Comparison of ENCODE assay signal across 3 worm cellular contexts in the genomic region with DNA sequence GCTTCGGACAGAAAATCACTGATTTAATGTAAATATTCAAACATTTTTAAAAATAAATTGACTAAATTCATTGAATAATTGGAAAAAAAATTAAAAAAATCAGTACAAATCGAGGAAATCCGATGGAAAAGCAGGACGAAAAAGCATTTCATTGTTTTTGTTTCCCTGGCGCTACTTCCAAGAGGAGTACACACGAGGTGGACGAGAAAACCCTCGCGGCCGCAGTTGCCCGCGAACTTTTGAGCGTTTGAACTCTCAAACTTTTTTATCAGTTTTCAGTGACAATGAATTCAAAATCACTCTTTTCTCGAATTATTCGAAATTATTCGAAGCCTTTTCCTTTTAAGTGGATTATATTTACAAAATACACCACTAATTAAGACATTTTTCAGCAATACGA.
TF ChIP-seq lines count a peak whose summit lies in the region.

A gene (plus strand): TSS at position 393 of the 400 bp plus-strand sequence.

TF ChIP-seq in whole organism, L1 larva, 84 proteins besides CTCF, POLR2A, EP300 and RAD21 (continued from another document and continues in another):
- TF ChIP-seq unc-130 (tag; optimal IDR thresholded peaks at IDR 0.05; lab: Kevin White, UChicago) = peak; percentile 57
- TF ChIP-seq fos-1 (tag; optimal IDR thresholded peaks at IDR 0.05; lab: Kevin White, UChicago) = no peak
- TF ChIP-seq ceh-88 (GFP tag; IDR thresholded peaks at IDR 0.05; lab: Robert Waterston, UW) = peak; percentile 39; the same call in 1 of the 2 replicates
- TF ChIP-seq lin-35 (GFP tag; optimal IDR thresholded peaks at IDR 0.05; lab: Kevin White, UChicago) = peak; percentile 89 to 93
- peak; percentile 84 for TF ChIP-seq nhr-19 (GFP tag; conservative IDR thresholded peaks at IDR 0.05; lab: Robert Waterston, UW)
- TF ChIP-seq nhr-20 (tag; optimal IDR thresholded peaks at IDR 0.05; lab: Kevin White, UChicago) = peak; percentile 89
- TF ChIP-seq egl-27 (tag; optimal IDR thresholded peaks at IDR 0.05; lab: Kevin White, UChicago) = no peak
- TF ChIP-seq zip-4 (GFP tag; optimal IDR thresholded peaks at IDR 0.05; lab: Kevin White, UChicago) = peak; percentile 34
- peak; percentile 62 for TF ChIP-seq sup-37 (GFP tag; optimal IDR thresholded peaks at IDR 0.05; lab: Kevin White, UChicago)
- TF ChIP-seq hpl-2 (GFP tag; optimal IDR thresholded peaks at IDR 0.05; lab: Kevin White, UChicago) = no peak
- TF ChIP-seq blmp-1 (tag; optimal IDR thresholded peaks at IDR 0.05; lab: Kevin White, UChicago) = peak; percentile 61
- TF ChIP-seq nhr-237 (tag; optimal IDR thresholded peaks at IDR 0.05; lab: Kevin White, UChicago) = no peak
- peak; percentile 60 for TF ChIP-seq C16A3.4 (tag; optimal IDR thresholded peaks at IDR 0.05; lab: Kevin White, UChicago)
- peak; percentile 87 for TF ChIP-seq pax-3 (tag; optimal IDR thresholded peaks at IDR 0.05; lab: Kevin White, UChicago)
- TF ChIP-seq lir-3 (tag; optimal IDR thresholded peaks at IDR 0.05; lab: Kevin White, UChicago; ENCODE audit: poor library complexity) = peak; percentile 97
- peak; percentile 79 for TF ChIP-seq egl-13 (tag; optimal IDR thresholded peaks at IDR 0.05; lab: Kevin White, UChicago)
- TF ChIP-seq dsc-1 (tag; optimal IDR thresholded peaks at IDR 0.05; lab: Kevin White, UChicago) = peak; percentile 84
- TF ChIP-seq mdl-1 (tag; optimal IDR thresholded peaks at IDR 0.05; lab: Kevin White, UChicago) = peak in 1 of 2 experiments; percentile 67
- TF ChIP-seq fkh-4 (tag; optimal IDR thresholded peaks at IDR 0.05; lab: Kevin White, UChicago; ENCODE audit: borderline replicate concordance) = peak; percentile 77
- no peak for TF ChIP-seq unc-62 (GFP tag; optimal IDR thresholded peaks at IDR 0.05; lab: Kevin White, UChicago)
- TF ChIP-seq hlh-17 (GFP tag; optimal IDR thresholded peaks at IDR 0.05; lab: Kevin White, UChicago; ENCODE audit: borderline replicate concordance) = no peak
- no peak for TF ChIP-seq nhr-28 (tag; optimal IDR thresholded peaks at IDR 0.05; lab: Kevin White, UChicago)
- peak; percentile 89 to 94 (median 93) for TF ChIP-seq dpl-1 (GFP tag; optimal IDR thresholded peaks at IDR 0.05; lab: Kevin White, UChicago)
- TF ChIP-seq fkh-8 (tag; optimal IDR thresholded peaks at IDR 0.05; lab: Kevin White, UChicago) = peak; percentile 74
- peak; percentile 87 for TF ChIP-seq ceh-90 (tag; optimal IDR thresholded peaks at IDR 0.05; lab: Kevin White, UChicago)
- TF ChIP-seq unc-30 (tag; optimal IDR thresholded peaks at IDR 0.05; lab: Kevin White, UChicago) = no peak
- TF ChIP-seq C34B4.2 (tag; optimal IDR thresholded peaks at IDR 0.05; lab: Kevin White, UChicago) = no peak
- TF ChIP-seq mep-1 (tag; optimal IDR thresholded peaks at IDR 0.05; lab: Kevin White, UChicago) = peak; percentile 67
- TF ChIP-seq snpc-4 (tag; optimal IDR thresholded peaks at IDR 0.05; lab: Kevin White, UChicago) = peak; percentile 7
- TF ChIP-seq ceh-63 (GFP tag; optimal IDR thresholded peaks at IDR 0.05; lab: Kevin White, UChicago) = no peak
- peak; percentile 83 for TF ChIP-seq swsn-7 (tag; optimal IDR thresholded peaks at IDR 0.05; lab: Kevin White, UChicago)
- TF ChIP-seq aha-1 (tag; optimal IDR thresholded peaks at IDR 0.05; lab: Kevin White, UChicago) = no peak
- no peak for TF ChIP-seq ama-1 (optimal IDR thresholded peaks at IDR 0.05; lab: Kevin White, UChicago)
- peak; percentile 34 for TF ChIP-seq nhr-77 (tag; optimal IDR thresholded peaks at IDR 0.05; lab: Kevin White, UChicago)
- peak; percentile 66 for TF ChIP-seq unc-98 (GFP tag; IDR thresholded peaks at IDR 0.05; lab: Robert Waterston, UW)
- peak; percentile 77 to 85 for TF ChIP-seq lsy-2 (tag; optimal IDR thresholded peaks at IDR 0.05; lab: Kevin White, UChicago)
- peak; percentile 65 for TF ChIP-seq lin-13 (GFP tag; optimal IDR thresholded peaks at IDR 0.05; lab: Kevin White, UChicago)
- TF ChIP-seq snu-23 (GFP tag; optimal IDR thresholded peaks at IDR 0.05; lab: Kevin White, UChicago) = peak; percentile 87
- peak; percentile 90 for TF ChIP-seq tbx-2 (tag; optimal IDR thresholded peaks at IDR 0.05; lab: Kevin White, UChicago)
- peak; percentile 37 for TF ChIP-seq lin-39 (tag; optimal IDR thresholded peaks at IDR 0.05; lab: Kevin White, UChicago)
- TF ChIP-seq ztf-11 (tag; optimal IDR thresholded peaks at IDR 0.05; lab: Kevin White, UChicago) = peak in 1 of 2 experiments; percentile 89

TF ChIP-seq in whole organism, L3 larva, 47 proteins besides CTCF, POLR2A, EP300 and RAD21 (continued from another document):
- no peak for TF ChIP-seq unc-62 (GFP tag; optimal IDR thresholded peaks at IDR 0.05; lab: Kevin White, UChicago)
- TF ChIP-seq nhr-67 (tag; optimal IDR thresholded peaks at IDR 0.05; lab: Kevin White, UChicago) = no peak
- TF ChIP-seq ama-1 (optimal IDR thresholded peaks at IDR 0.05; lab: Kevin White, UChicago) = no peak
- peak; percentile 13 for TF ChIP-seq ceh-28 (tag; optimal IDR thresholded peaks at IDR 0.05; lab: Kevin White, UChicago)
- TF ChIP-seq nhr-25 (tag; optimal IDR thresholded peaks at IDR 0.05; lab: Kevin White, UChicago) = peak; percentile 60
- TF ChIP-seq ceh-82 (tag; optimal IDR thresholded peaks at IDR 0.05; lab: Kevin White, UChicago) = no peak
- no peak for TF ChIP-seq mml-1 (tag; optimal IDR thresholded peaks at IDR 0.05; lab: Kevin White, UChicago)
- TF ChIP-seq egl-5 (tag; optimal IDR thresholded peaks at IDR 0.05; lab: Kevin White, UChicago) = peak; percentile 56
- TF ChIP-seq eor-1 (tag; optimal IDR thresholded peaks at IDR 0.05; lab: Kevin White, UChicago) = no peak
- TF ChIP-seq hmg-11 (tag; optimal IDR thresholded peaks at IDR 0.05; lab: Kevin White, UChicago) = peak; percentile 36
- peak; percentile 41 for TF ChIP-seq R02D3.7 (tag; optimal IDR thresholded peaks at IDR 0.05; lab: Kevin White, UChicago)
- no peak for TF ChIP-seq aly-2 (tag; optimal IDR thresholded peaks at IDR 0.05; lab: Kevin White, UChicago)
- peak; percentile 18 for TF ChIP-seq lin-39 (tag; optimal IDR thresholded peaks at IDR 0.05; lab: Kevin White, UChicago)
- no peak for TF ChIP-seq daf-12 (tag; optimal IDR thresholded peaks at IDR 0.05; lab: Kevin White, UChicago)

TF ChIP-seq in whole organism, young adult, 124 proteins besides CTCF, POLR2A, EP300 and RAD21 (continued from another document and continues in another):
- TF ChIP-seq rec-8 (tag; optimal IDR thresholded peaks at IDR 0.05; lab: Kevin White, UChicago) (peak; percentile 47 to 61), sptf-2 (GFP tag; optimal IDR thresholded peaks at IDR 0.05; lab: Kevin White, UChicago) (no peak), xnd-1 (tag; optimal IDR thresholded peaks at IDR 0.05; lab: Kevin White, UChicago) (peak; percentile 64), rpc-1 (optimal IDR thresholded peaks at IDR 0.05; lab: Kevin White, UChicago) (no peak), rpc-1 (tag; optimal IDR thresholded peaks at IDR 0.05; lab: Kevin White, UChicago) (no peak), mxl-1 (tag; optimal IDR thresholded peaks at IDR 0.05; lab: Kevin White, UChicago) (no peak), ceh-40 (GFP tag; IDR thresholded peaks at IDR 0.05; lab: Robert Waterston, UW) (no peak), hmg-1.2 (GFP tag; IDR thresholded peaks at IDR 0.05; lab: Robert Waterston, UW) (peak; percentile 46), hlh-26 (GFP tag; conservative IDR thresholded peaks at IDR 0.05; lab: Robert Waterston, UW) (no peak), nhr-90 (tag; optimal IDR thresholded peaks at IDR 0.05; lab: Kevin White, UChicago) (no peak), bed-1 (GFP tag; IDR thresholded peaks at IDR 0.05; lab: Robert Waterston, UW) (no peak), Y95B8A.8 (GFP tag; IDR thresholded peaks at IDR 0.05; lab: Robert Waterston, UW) (no peak), ztf-3 (GFP tag; optimal IDR thresholded peaks at IDR 0.05; lab: Kevin White, UChicago) (no peak), hmg-20 (GFP tag; IDR thresholded peaks at IDR 0.05; lab: Robert Waterston, UW) (no peak), snpc-1.1 (tag; optimal IDR thresholded peaks at IDR 0.05; lab: Kevin White, UChicago; ENCODE audit: insufficient read depth) (no peak), ZK185.1 (tag; optimal IDR thresholded peaks at IDR 0.05; lab: Kevin White, UChicago; ENCODE audit: poor library complexity, severe bottlenecking) (peak; percentile 92), unc-130 (GFP tag; optimal IDR thresholded peaks at IDR 0.05; lab: Kevin White, UChicago) (peak; percentile 86), egl-44 (GFP tag; IDR thresholded peaks at IDR 0.05; lab: Robert Waterston, UW) (no peak), dpff-1 (tag; optimal IDR thresholded peaks at IDR 0.05; lab: Kevin White, UChicago) (no peak), lsy-27 (tag; optimal IDR thresholded peaks at IDR 0.05; lab: Kevin White, UChicago; ENCODE audit: borderline replicate concordance, insufficient read depth) (no peak), snpc-3.4 (tag; optimal IDR thresholded peaks at IDR 0.05; lab: Kevin White, UChicago) (no peak), F23B12.7 (tag; optimal IDR thresholded peaks at IDR 0.05; lab: Kevin White, UChicago; ENCODE audit: insufficient read depth) (peak; percentile 31), ztf-26 (tag; optimal IDR thresholded peaks at IDR 0.05; lab: Kevin White, UChicago) (no peak), dox-1 (GFP tag; IDR thresholded peaks at IDR 0.05; lab: Robert Waterston, UW) (no peak), nfyb-1 (GFP tag; IDR thresholded peaks at IDR 0.05; lab: Robert Waterston, UW) (no peak), C17E4.6 (GFP tag; IDR thresholded peaks at IDR 0.05; lab: Robert Waterston, UW) (no peak), Y53F4B.3 (GFP tag; IDR thresholded peaks at IDR 0.05; lab: Robert Waterston, UW) (no peak), repo-1 (tag; optimal IDR thresholded peaks at IDR 0.05; lab: Kevin White, UChicago) (no peak), madf-8 (GFP tag; conservative IDR thresholded peaks at IDR 0.05; lab: Robert Waterston, UW) (peak; percentile 78), F10E7.11 (tag; optimal IDR thresholded peaks at IDR 0.05; lab: Kevin White, UChicago) (no peak), lsl-1 (GFP tag; optimal IDR thresholded peaks at IDR 0.05; lab: Kevin White, UChicago) (peak; percentile 73), B0336.3 (GFP tag; IDR thresholded peaks at IDR 0.05; lab: Robert Waterston, UW) (peak; percentile 47; the same call in 1 of the 2 replicates), attf-5 (GFP tag; optimal IDR thresholded peaks at IDR 0.05; lab: Kevin White, UChicago) (peak; percentile 48), gei-17 (GFP tag; optimal IDR thresholded peaks at IDR 0.05; lab: Kevin White, UChicago) (no peak), pbrm-1 (GFP tag; IDR thresholded peaks at IDR 0.05; lab: Robert Waterston, UW) (0 out of 2 replicates have a peak, but pooled peaks have one; percentile 49), somi-1 (GFP tag; optimal IDR thresholded peaks at IDR 0.05; lab: Kevin White, UChicago) (no peak), Y79H2A.3 (GFP tag; conservative IDR thresholded peaks at IDR 0.05; lab: Robert Waterston, UW) (no peak), aptf-2 (GFP tag; conservative IDR thresholded peaks at IDR 0.05; lab: Robert Waterston, UW) (peak; percentile 88), ceh-79 (tag; optimal IDR thresholded peaks at IDR 0.05; lab: Kevin White, UChicago) (no peak), lir-1 (GFP tag; conservative IDR thresholded peaks at IDR 0.05; lab: Robert Waterston, UW) (0 out of 2 replicates have a peak, but pooled peaks have one; percentile 51), C06A6.2 (GFP tag; conservative IDR thresholded peaks at IDR 0.05; lab: Robert Waterston, UW) (no peak), attf-6 (GFP tag; IDR thresholded peaks at IDR 0.05; lab: Robert Waterston, UW) (no peak), attf-3 (GFP tag; conservative IDR thresholded peaks at IDR 0.05; lab: Robert Waterston, UW) (no peak; the same call in 1 of the 2 replicates), nhr-80 (tag; optimal IDR thresholded peaks at IDR 0.05; lab: Kevin White, UChicago) (peak; percentile 29), efl-1 (GFP tag; optimal IDR thresholded peaks at IDR 0.05; lab: Kevin White, UChicago) (peak; percentile 77), snpc-4 (GFP tag; optimal IDR thresholded peaks at IDR 0.05; lab: Kevin White, UChicago) (no peak), snpc-4 (tag; optimal IDR thresholded peaks at IDR 0.05; lab: Kevin White, UChicago) (peak in 3 of 4 experiments; percentile 10 to 52 (median 27)), akir-1 (GFP tag; optimal IDR thresholded peaks at IDR 0.05; lab: Kevin White, UChicago) (no peak), F57A8.1 (GFP tag; optimal IDR thresholded peaks at IDR 0.05; lab: Kevin White, UChicago) (no peak), rcor-1 (GFP tag; IDR thresholded peaks at IDR 0.05; lab: Robert Waterston, UW) (peak; percentile 40; the same call in 1 of the 2 replicates), atf-7 (tag; optimal IDR thresholded peaks at IDR 0.05; lab: Kevin White, UChicago) (peak; percentile 37), egl-18 (GFP tag; IDR thresholded peaks at IDR 0.05; lab: Robert Waterston, UW) (no peak), nhr-120 (GFP tag; IDR thresholded peaks at IDR 0.05; lab: Robert Waterston, UW) (no peak), cebp-1 (GFP tag; IDR thresholded peaks at IDR 0.05; lab: Robert Waterston, UW) (no peak), cebp-1 (tag; optimal IDR thresholded peaks at IDR 0.05; lab: Kevin White, UChicago) (peak; percentile 50), ztf-28 (GFP tag; IDR thresholded peaks at IDR 0.05; lab: Robert Waterston, UW) (peak; percentile 26; the same call in 1 of the 2 replicates), madf-3 (GFP tag; IDR thresholded peaks at IDR 0.05; lab: Robert Waterston, UW) (no peak), cebp-2 (GFP tag; IDR thresholded peaks at IDR 0.05; lab: Robert Waterston, UW) (no peak), ceh-58 (GFP tag; IDR thresholded peaks at IDR 0.05; lab: Robert Waterston, UW) (no peak), pha-4 (tag; optimal IDR thresholded peaks at IDR 0.05; lab: Kevin White, UChicago) (no peak), him-1 (tag; optimal IDR thresholded peaks at IDR 0.05; lab: Kevin White, UChicago) (peak; percentile 73), lin-26 (GFP tag; IDR thresholded peaks at IDR 0.05; lab: Robert Waterston, UW) (no peak), ekl-4 (GFP tag; IDR thresholded peaks at IDR 0.05; lab: Robert Waterston, UW) (0 out of 2 replicates have a peak, but pooled peaks have one; percentile 12), K12H6.12 (tag; optimal IDR thresholded peaks at IDR 0.05; lab: Kevin White, UChicago) (peak; percentile 52), F55B11.4 (tag; optimal IDR thresholded peaks at IDR 0.05; lab: Kevin White, UChicago; ENCODE audit: borderline replicate concordance, insufficient read depth) (no peak), lag-1 (GFP tag; IDR thresholded peaks at IDR 0.05; lab: Robert Waterston, UW) (no peak), ceh-91 (GFP tag; IDR thresholded peaks at IDR 0.05; lab: Robert Waterston, UW) (peak; percentile 43; the same call in 1 of the 2 replicates), let-607 (tag; optimal IDR thresholded peaks at IDR 0.05; lab: Kevin White, UChicago) (peak in 1 of 2 experiments; percentile 46), ceh-100 (GFP tag; IDR thresholded peaks at IDR 0.05; lab: Robert Waterston, UW) (peak; percentile 39; the same call in 1 of the 2 replicates), hlh-12 (tag; optimal IDR thresholded peaks at IDR 0.05; lab: Kevin White, UChicago) (no peak), egrh-3 (GFP tag; IDR thresholded peaks at IDR 0.05; lab: Robert Waterston, UW) (peak; percentile 46; the same call in 1 of the 2 replicates), mcd-1 (GFP tag; IDR thresholded peaks at IDR 0.05; lab: Robert Waterston, UW) (peak; percentile 75), mes-4 (tag; optimal IDR thresholded peaks at IDR 0.05; lab: Kevin White, UChicago) (no peak), T07F8.4 (tag; optimal IDR thresholded peaks at IDR 0.05; lab: Kevin White, UChicago) (no peak), T26A5.8 (tag; optimal IDR thresholded peaks at IDR 0.05; lab: Kevin White, UChicago) (no peak), F37B4.10 (GFP tag; IDR thresholded peaks at IDR 0.05; lab: Robert Waterston, UW) (no peak), madf-10 (tag; optimal IDR thresholded peaks at IDR 0.05; lab: Kevin White, UChicago) (peak; percentile 69), mel-28 (tag; optimal IDR thresholded peaks at IDR 0.05; lab: Kevin White, UChicago; ENCODE audit: borderline replicate concordance) (no peak)
